Fruit fly (Drosophila melanogaster) whole organism, embryonic: ENCODE data around the gene uif.
A peak's percentile ranks its signal among the peaks of the same experiment; 100 is the strongest.

ENCODE experiments used
- Adf1 ChIP-seq: fragments of 200-800 bp; sonication (Bioruptor generic); IDR thresholded peaks from 2 replicates; pipeline ENCODE4 v1.3.6; 2022; ENCODE audit warnings: missing biosample characterization, missing genetic modification characterization
- Blimp-1 ChIP-seq: fragments of 200-800 bp; sonication (Bioruptor generic); optimal IDR thresholded peaks from 3 replicates; lab custom pipeline; 2018; ENCODE audit warnings: missing biosample characterization, missing genetic modification characterization, mild to moderate bottlenecking, moderate library complexity, missing genetic modification reagents
- CG10267 ChIP-seq: fragments of 200-800 bp; sonication (Bioruptor generic); optimal IDR thresholded peaks from 2 replicates; lab custom pipeline; 2018; ENCODE audit warnings: missing biosample characterization, mild to moderate bottlenecking, missing genetic modification characterization, moderate library complexity
- CG10321 ChIP-seq: fragments of 200-800 bp; sonication (Bioruptor generic); IDR thresholded peaks from 2 replicates; pipeline ENCODE4 v1.3.6; 2022; ENCODE audit warnings: missing biosample characterization, missing genetic modification characterization
- CG10565 ChIP-seq: fragments of 200-800 bp; sonication (Bioruptor generic); optimal IDR thresholded peaks from 3 replicates; lab custom pipeline; 2016; ENCODE audit warnings: missing biosample characterization, mild to moderate bottlenecking, missing genetic modification characterization
- CG10979 ChIP-seq: fragments of 200-800 bp; sonication (Bioruptor generic); optimal IDR thresholded peaks from 2 replicates; lab custom pipeline; 2018; ENCODE audit warnings: missing biosample characterization, mild to moderate bottlenecking, missing genetic modification characterization, moderate library complexity
- CG1529 ChIP-seq: fragments of 200-800 bp; sonication (Bioruptor generic); optimal IDR thresholded peaks from 3 replicates; lab custom pipeline; 2018; ENCODE audit warnings: missing biosample characterization, missing genetic modification characterization
- CG15514 ChIP-seq: fragments of 200-800 bp; sonication (Bioruptor generic); optimal IDR thresholded peaks from 3 replicates; lab custom pipeline; 2017; ENCODE audit warnings: missing biosample characterization, missing genetic modification characterization, mild to moderate bottlenecking, moderate library complexity, missing genetic modification reagents
- CG1603 ChIP-seq: fragments of 200-800 bp; sonication (Bioruptor generic); optimal IDR thresholded peaks from 2 replicates; lab custom pipeline; 2019; ENCODE audit warnings: missing biosample characterization, mild to moderate bottlenecking, missing genetic modification characterization, moderate library complexity
- CG17829 ChIP-seq: fragments of 200-800 bp; optimal IDR thresholded peaks from 2 replicates; lab custom pipeline; 2019; ENCODE audit warnings: missing biosample characterization, mild to moderate bottlenecking, missing genetic modification characterization, moderate library complexity
- CG1832 ChIP-seq: fragments of 200-800 bp; sonication (Bioruptor generic); optimal IDR thresholded peaks from 2 replicates; lab custom pipeline; 2017; ENCODE audit warnings: missing biosample characterization, mild to moderate bottlenecking, missing genetic modification characterization, inconsistent platforms
- CG2116 ChIP-seq: fragments of 200-800 bp; sonication (Bioruptor generic); optimal IDR thresholded peaks from 3 replicates; lab custom pipeline; 2018; ENCODE audit warnings: missing biosample characterization, mild to moderate bottlenecking, missing genetic modification characterization
- CG3995 ChIP-seq: fragments of 200-800 bp; sonication (Bioruptor generic); optimal IDR thresholded peaks from 3 replicates; lab custom pipeline; 2016; ENCODE audit warnings: missing biosample characterization, missing genetic modification characterization
- CG42726 ChIP-seq: fragments of 200-800 bp; sonication (Bioruptor generic); IDR thresholded peaks from 2 replicates; pipeline ENCODE4 v1.3.6; 2022; ENCODE audit warnings: missing biosample characterization, missing genetic modification characterization; ENCODE audit not compliant: partially characterized antibody
- CG4424 ChIP-seq: fragments of 200-800 bp; sonication (Bioruptor generic); optimal IDR thresholded peaks from 3 replicates; lab custom pipeline; 2016; ENCODE audit warnings: missing biosample characterization, missing genetic modification characterization
- CG6254 ChIP-seq: fragments of 200-800 bp; sonication (Bioruptor generic); optimal IDR thresholded peaks from 3 replicates; lab custom pipeline; 2017; ENCODE audit warnings: mild to moderate bottlenecking, missing biosample characterization, missing genetic modification reagents, missing genetic modification characterization
- CG6683 ChIP-seq: fragments of 200-800 bp; sonication (Bioruptor generic); optimal IDR thresholded peaks from 2 replicates; lab custom pipeline; 2017; ENCODE audit warnings: missing biosample characterization, mild to moderate bottlenecking, missing genetic modification characterization, missing genetic modification reagents
- CG6689 ChIP-seq: fragments of 200-800 bp; sonication (Bioruptor generic); IDR thresholded peaks from 2 replicates; pipeline ENCODE4 v1.3.6; 2022; ENCODE audit warnings: missing biosample characterization, missing genetic modification characterization
- CG6765 ChIP-seq: fragments of 200-800 bp; sonication (Bioruptor generic); optimal IDR thresholded peaks from 3 replicates; lab custom pipeline; 2017; ENCODE audit warnings: missing biosample characterization, mild to moderate bottlenecking, missing genetic modification characterization
- CG8089 ChIP-seq: fragments of 200-800 bp; sonication (Bioruptor generic); optimal IDR thresholded peaks from 3 replicates; lab custom pipeline; 2016; ENCODE audit warnings: missing biosample characterization, missing genetic modification characterization
- CG9876 ChIP-seq: fragments of 200-800 bp; sonication (Bioruptor generic); optimal IDR thresholded peaks from 2 replicates; lab custom pipeline; 2016; ENCODE audit warnings: missing biosample characterization, missing genetic modification characterization
- Dp ChIP-seq: fragments of 200-800 bp; sonication (Bioruptor generic); optimal IDR thresholded peaks from 2 replicates; lab custom pipeline; 2018; ENCODE audit warnings: missing biosample characterization, mild to moderate bottlenecking, missing genetic modification characterization, moderate library complexity
- E2f2 ChIP-seq: fragments of 200-800 bp; sonication (Bioruptor generic); IDR thresholded peaks from 2 replicates; pipeline ENCODE4 v1.3.6; 2022; ENCODE audit warnings: missing biosample characterization, missing genetic modification characterization
- GATAe ChIP-seq: fragments of 200-800 bp; sonication (Bioruptor generic); conservative IDR thresholded peaks from 2 replicates; pipeline ENCODE4 v1.3.6; 2022; ENCODE audit warnings: missing biosample characterization, missing genetic modification characterization
- Hr3 ChIP-seq: fragments of 200-800 bp; sonication (Bioruptor generic); optimal IDR thresholded peaks from 3 replicates; lab custom pipeline; 2016; ENCODE audit warnings: missing biosample characterization, missing genetic modification characterization
- Lhr ChIP-seq: fragments of 200-800 bp; sonication (Bioruptor generic); optimal IDR thresholded peaks from 3 replicates; lab custom pipeline; 2017; ENCODE audit warnings: mild to moderate bottlenecking, missing biosample characterization, missing genetic modification reagents, missing genetic modification characterization
- MBD-R2 ChIP-seq: fragments of 200-800 bp; sonication (Bioruptor generic); IDR thresholded peaks from 2 replicates; pipeline ENCODE4 v1.3.6; 2022; ENCODE audit warnings: missing biosample characterization, missing genetic modification characterization
- MTF-1 ChIP-seq: fragments of 200-800 bp; sonication (Bioruptor generic); optimal IDR thresholded peaks from 2 replicates; lab custom pipeline; 2018; ENCODE audit warnings: missing biosample characterization, mild to moderate bottlenecking, missing genetic modification characterization, borderline replicate concordance
- Myb ChIP-seq: fragments of 200-800 bp; sonication (Bioruptor generic); optimal IDR thresholded peaks from 2 replicates; lab custom pipeline; 2016; ENCODE audit warnings: missing biosample characterization, missing genetic modification characterization
- NFAT ChIP-seq: fragments of 200-800 bp; sonication (Bioruptor generic); IDR thresholded peaks from 2 replicates; pipeline ENCODE4 v1.3.6; 2022; ENCODE audit warnings: missing biosample characterization, missing genetic modification characterization
- Opbp ChIP-seq: fragments of 200-800 bp; sonication (Bioruptor generic); IDR thresholded peaks from 3 replicates; pipeline ENCODE4 v1.3.6; 2022; ENCODE audit warnings: missing biosample characterization, missing genetic modification characterization; ENCODE audit not compliant: partially characterized antibody
- Rfx ChIP-seq: fragments of 200-800 bp; sonication (Bioruptor generic); IDR thresholded peaks from 2 replicates; pipeline ENCODE4 v1.3.6; 2022; ENCODE audit warnings: missing biosample characterization, missing genetic modification characterization
- Sox100B ChIP-seq: fragments of 200-800 bp; sonication (Bioruptor generic); optimal IDR thresholded peaks from 3 replicates; lab custom pipeline; 2018; ENCODE audit warnings: missing biosample characterization, mild to moderate bottlenecking, missing genetic modification characterization
- abd-A ChIP-seq: fragments of 200-800 bp; sonication (Bioruptor generic); optimal IDR thresholded peaks from 3 replicates; lab custom pipeline; 2019; ENCODE audit warnings: missing biosample characterization, mild to moderate bottlenecking, missing genetic modification characterization, moderate library complexity
- bbx ChIP-seq: fragments of 200-800 bp; sonication (Bioruptor generic); IDR thresholded peaks from 2 replicates; pipeline ENCODE4 v1.3.6; 2022; ENCODE audit warnings: missing biosample characterization, missing genetic modification characterization; ENCODE audit not compliant: partially characterized antibody
- bigmax ChIP-seq: fragments of 200-800 bp; sonication (Bioruptor generic); optimal IDR thresholded peaks from 2 replicates; lab custom pipeline; 2018; ENCODE audit warnings: missing biosample characterization, mild to moderate bottlenecking, missing genetic modification characterization
- croc ChIP-seq: fragments of 200-800 bp; sonication (Bioruptor generic); conservative IDR thresholded peaks from 3 replicates; pipeline ENCODE4 v1.3.6; 2022; ENCODE audit warnings: missing biosample characterization, missing genetic modification characterization
- ems ChIP-seq: fragments of 200-800 bp; sonication (Bioruptor generic); optimal IDR thresholded peaks from 3 replicates; lab custom pipeline; 2016; ENCODE audit warnings: missing biosample characterization, missing genetic modification characterization
- odd ChIP-seq: fragments of 200-800 bp; sonication (Bioruptor generic); optimal IDR thresholded peaks from 2 replicates; lab custom pipeline; 2017; ENCODE audit warnings: missing biosample characterization, mild to moderate bottlenecking, missing genetic modification characterization
- onecut ChIP-seq: fragments of 200-800 bp; sonication (Bioruptor generic); IDR thresholded peaks from 2 replicates; pipeline ENCODE4 v1.3.6; 2022; ENCODE audit warnings: missing biosample characterization, missing genetic modification characterization
- pfk ChIP-seq: fragments of 200-800 bp; sonication (Bioruptor generic); optimal IDR thresholded peaks from 2 replicates; lab custom pipeline; 2018; ENCODE audit warnings: missing biosample characterization, mild to moderate bottlenecking, missing genetic modification characterization, moderate library complexity
- pros ChIP-seq: fragments of 200-800 bp; sonication (Bioruptor generic); optimal IDR thresholded peaks from 3 replicates; lab custom pipeline; 2019; ENCODE audit warnings: missing biosample characterization, mild to moderate bottlenecking, missing genetic modification characterization, moderate library complexity
- pzg ChIP-seq: fragments of 200-800 bp; sonication (Bioruptor generic); optimal IDR thresholded peaks from 3 replicates; lab custom pipeline; 2018; ENCODE audit warnings: missing biosample characterization, mild to moderate bottlenecking, missing genetic modification characterization, moderate library complexity
- sd ChIP-seq: fragments of 200-800 bp; sonication (Bioruptor generic); optimal IDR thresholded peaks from 3 replicates; lab custom pipeline; 2018; ENCODE audit warnings: missing biosample characterization, mild to moderate bottlenecking, missing genetic modification characterization, moderate library complexity
- seq ChIP-seq: fragments of 200-800 bp; sonication (Bioruptor generic); IDR thresholded peaks from 2 replicates; pipeline ENCODE4 v1.3.6; 2022; ENCODE audit warnings: missing biosample characterization, missing genetic modification characterization
- ssp ChIP-seq: fragments of 200-800 bp; sonication (Bioruptor generic); IDR thresholded peaks from 2 replicates; pipeline ENCODE4 v1.3.6; 2022; ENCODE audit warnings: missing biosample characterization, missing genetic modification characterization
- toy ChIP-seq: fragments of 200-800 bp; sonication (Bioruptor generic); IDR thresholded peaks from 2 replicates; pipeline ENCODE4 v1.3.6; 2022; ENCODE audit warnings: missing biosample characterization, missing genetic modification characterization
- trem ChIP-seq: fragments of 200-800 bp; optimal IDR thresholded peaks from 3 replicates; lab custom pipeline; 2019; ENCODE audit warnings: missing biosample characterization, mild to moderate bottlenecking, missing genetic modification characterization, moderate library complexity
- usp ChIP-seq: fragments of >200 bp; optimal IDR thresholded peaks from 2 replicates; lab custom pipeline; 2017; ENCODE audit warnings: missing biosample characterization, missing genetic modification characterization
- wek ChIP-seq: fragments of 200-800 bp; sonication (Bioruptor generic); optimal IDR thresholded peaks from 3 replicates; lab custom pipeline; 2018; ENCODE audit warnings: missing biosample characterization, mild to moderate bottlenecking, missing genetic modification characterization, moderate library complexity

The uif gene

dm6 chr2L:6971597-6972036, 38.5 kb downstream of the uif start, which contains the start of gene snRNP-U1-70K (continued):
- no peak for TF ChIP-seq GATAe (GFP tag; lab: Robert Waterston, UW)
- 0 out of 2 replicates have a peak, but pooled peaks have one; percentile 15 for TF ChIP-seq CG42726 (GFP tag; lab: Robert Waterston, UW)
- no peak for TF ChIP-seq pros (GFP tag; lab: Kevin White, UChicago)
- peak; percentile 93 for TF ChIP-seq CG10321 (GFP tag; lab: Robert Waterston, UW)
- peak; percentile 98 for TF ChIP-seq Myb (GFP tag; lab: Kevin White, UChicago)
- no peak for TF ChIP-seq pfk (GFP tag; lab: Kevin White, UChicago)
- TF ChIP-seq Blimp-1: no peak
- peak; percentile 62 for TF ChIP-seq CG10267 (tag; lab: Kevin White, UChicago)
- no peak for TF ChIP-seq abd-A (tag; lab: Kevin White, UChicago)
- no peak for TF ChIP-seq CG10979 (tag; lab: Kevin White, UChicago)
- TF ChIP-seq bbx (GFP tag; lab: Robert Waterston, UW): peak; percentile 10
- TF ChIP-seq CG10565 (GFP tag; lab: Kevin White, UChicago): no peak
- TF ChIP-seq Lhr (GFP tag; lab: Kevin White, UChicago): peak; percentile 82
- no peak for TF ChIP-seq onecut
- TF ChIP-seq Sox100B (GFP tag; lab: Kevin White, UChicago): no peak
- 0 out of 2 replicates have a peak, but pooled peaks have one; percentile 23 for TF ChIP-seq NFAT (GFP tag; lab: Robert Waterston, UW)
- TF ChIP-seq bigmax (GFP tag; lab: Kevin White, UChicago): peak; percentile 98
- TF ChIP-seq sd (tag; lab: Kevin White, UChicago): peak; percentile 92
- TF ChIP-seq CG15514: peak; percentile 81
- TF ChIP-seq toy (GFP tag; lab: Robert Waterston, UW): no peak
- no peak for TF ChIP-seq CG6254 (GFP tag; lab: Kevin White, UChicago)
- no peak for TF ChIP-seq CG6689 (GFP tag; lab: Robert Waterston, UW)
- peak; percentile 53 for TF ChIP-seq CG17829 (tag; lab: Kevin White, UChicago)
- TF ChIP-seq CG1832 (GFP tag; lab: Kevin White, UChicago): peak; percentile 35
- peak; percentile 97 for TF ChIP-seq pzg (GFP tag; lab: Kevin White, UChicago)
- TF ChIP-seq E2f2 (GFP tag; lab: Robert Waterston, UW): peak; percentile 19; the same call in 1 of the 2 replicates
- TF ChIP-seq usp (GFP tag; lab: Kevin White, UChicago): no peak
- no peak for TF ChIP-seq odd (GFP tag; lab: Kevin White, UChicago)
- TF ChIP-seq croc (GFP tag; lab: Robert Waterston, UW): no peak
- TF ChIP-seq CG2116: peak; percentile 34
- TF ChIP-seq CG9876 (GFP tag; lab: Kevin White, UChicago): peak; percentile 31
- TF ChIP-seq ems (GFP tag; lab: Kevin White, UChicago): no peak
- no peak for TF ChIP-seq CG1529
- TF ChIP-seq Dp (GFP tag; lab: Kevin White, UChicago): peak; percentile 55
- TF ChIP-seq Rfx (GFP tag; lab: Robert Waterston, UW): peak; percentile 50
- TF ChIP-seq CG1603: no peak
- TF ChIP-seq Opbp (GFP tag; lab: Robert Waterston, UW): peak; percentile 20; the same call in 2 of the 3 replicates
- TF ChIP-seq trem (tag; lab: Kevin White, UChicago): peak; percentile 81
- TF ChIP-seq CG3995 (GFP tag; lab: Kevin White, UChicago): peak; percentile 66
- no peak for TF ChIP-seq wek (GFP tag; lab: Kevin White, UChicago)
- peak; percentile 55 for TF ChIP-seq Adf1 (GFP tag; lab: Robert Waterston, UW)
- TF ChIP-seq MBD-R2 (GFP tag; lab: Robert Waterston, UW): no peak; the same call in 1 of the 2 replicates
- TF ChIP-seq MTF-1 (GFP tag; lab: Kevin White, UChicago): no peak
- no peak for TF ChIP-seq seq
- TF ChIP-seq CG8089 (GFP tag; lab: Kevin White, UChicago): no peak
- TF ChIP-seq Hr3 (GFP tag; lab: Kevin White, UChicago): no peak
- no peak for TF ChIP-seq CG4424 (GFP tag; lab: Kevin White, UChicago)
- TF ChIP-seq CG6765 (GFP tag; lab: Kevin White, UChicago): no peak
- no peak for TF ChIP-seq CG6683 (GFP tag; lab: Kevin White, UChicago)
- TF ChIP-seq ssp: 0 out of 2 replicates have a peak, but pooled peaks have one; percentile 5
